Worm (Caenorhabditis elegans): Measurements from ENCODE around the gene ZK105.11.

ZK105.11 gene

DNA sequence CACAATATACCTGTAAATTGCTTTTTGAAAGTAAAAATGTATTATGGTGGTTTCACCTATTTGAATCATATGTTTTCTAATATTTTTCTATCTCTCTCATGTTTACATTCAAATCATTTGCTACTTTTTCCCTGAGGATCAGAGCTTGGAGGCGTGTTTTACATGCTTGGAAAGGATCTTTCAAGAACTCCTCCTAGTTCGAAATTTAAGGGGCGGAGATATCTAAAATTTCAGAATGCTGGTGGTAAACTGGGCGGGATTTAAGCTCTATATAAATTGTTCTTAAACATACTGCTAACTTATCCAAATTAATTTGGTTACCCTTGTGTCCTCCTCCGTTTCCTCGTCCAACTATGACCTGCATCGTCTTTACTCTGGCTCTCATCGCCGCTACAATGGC, 40.5 kb downstream of the ZK105.11 start, which contains the start of gene C12D5.5:
TSS of gene C12D5.5 (plus strand) at position 301 of the 400 bp plus-strand sequence.
- TF ChIP-seq Y48G9A.11 (GFP tag; IDR thresholded peaks at IDR 0.05) (no peak), tag-97 (GFP tag; IDR thresholded peaks at IDR 0.05) (no peak), arid-1 (GFP tag; conservative IDR thresholded peaks at IDR 0.05) (no peak)
